Worm (Caenorhabditis elegans): ENCODE data around the gene Y45F10C.6.

- TF ChIP-seq nhr-28 (tag; optimal IDR thresholded peaks at IDR 0.05) (no peak), flh-1 (GFP tag; optimal IDR thresholded peaks at IDR 0.05) (no peak), elt-3 (tag; optimal IDR thresholded peaks at IDR 0.05) (no peak), ztf-11 (tag; optimal IDR thresholded peaks at IDR 0.05) (no peak), nhr-237 (tag; optimal IDR thresholded peaks at IDR 0.05) (no peak), pha-4 (tag; optimal IDR thresholded peaks at IDR 0.05) (no peak), unc-62 (GFP tag; optimal IDR thresholded peaks at IDR 0.05) (no peak), snpc-4 (tag; optimal IDR thresholded peaks at IDR 0.05) (no peak), lin-13 (tag; optimal IDR thresholded peaks at IDR 0.05) (no peak), ceh-39 (tag; optimal IDR thresholded peaks at IDR 0.05) (no peak), mab-5 (tag; optimal IDR thresholded peaks at IDR 0.05) (no peak), nhr-12 (tag; optimal IDR thresholded peaks at IDR 0.05) (no peak)
Observed at ce11 chrIV:13695302-13695701, 43.2 kb downstream of the Y45F10C.6 start.

All from whole organism, mixed stage, embryonic.